Worm (Caenorhabditis elegans) whole organism, young adult: ENCODE data around the gene Y43F8B.23.

Experiments
- B0035.1 ChIP-seq: sonication (generic microtip); optimal IDR thresholded peaks from 2 replicates; lab custom pipeline; 2016; ENCODE audit warnings: missing genetic modification characterization, mild to moderate bottlenecking, missing compliant biosample characterization, missing genotype, missing genetic modification reagents
- B0261.1 ChIP-seq: sonication (generic microtip); optimal IDR thresholded peaks from 2 replicates; lab custom pipeline; 2016; ENCODE audit warnings: mild to moderate bottlenecking, missing genetic modification characterization, moderate library complexity, missing compliant biosample characterization
- C17E4.6 ChIP-seq: fragments of 200-800 bp; sonication (Bioruptor generic); IDR thresholded peaks from 2 replicates; pipeline ENCODE4 v1.3.6; 2022; ENCODE audit warnings: missing genetic modification reagents, missing genetic modification characterization, missing compliant biosample characterization
- D2030.7 ChIP-seq: fragments of 200-800 bp; sonication (Bioruptor generic); IDR thresholded peaks from 2 replicates; pipeline ENCODE4 v1.3.6; 2022; ENCODE audit warnings: missing genetic modification reagents, missing genetic modification characterization, missing compliant biosample characterization
- F22D6.2 ChIP-seq: sonication (generic microtip); optimal IDR thresholded peaks from 2 replicates; lab custom pipeline; 2016; ENCODE audit warnings: mild to moderate bottlenecking, missing genetic modification characterization, missing compliant biosample characterization
- F49E8.2 ChIP-seq: sonication (generic microtip); optimal IDR thresholded peaks from 3 replicates; lab custom pipeline; 2017; ENCODE audit warnings: missing genetic modification characterization, mild to moderate bottlenecking, missing compliant biosample characterization, antibody characterized with exemption, moderate library complexity; ENCODE audit not compliant: insufficient read depth
- F55B11.4 ChIP-seq: sonication (generic microtip); optimal IDR thresholded peaks from 2 replicates; lab custom pipeline; 2016; ENCODE audit warnings: missing compliant biosample characterization, missing genetic modification characterization, borderline replicate concordance; ENCODE audit not compliant: insufficient read depth
- T26A5.8 ChIP-seq: sonication (generic microtip); optimal IDR thresholded peaks from 2 replicates; lab custom pipeline; 2016; ENCODE audit warnings: missing genetic modification characterization, missing compliant biosample characterization
- Y67H2A.10 ChIP-seq: fragments of 200-800 bp; sonication (Bioruptor generic); conservative IDR thresholded peaks from 2 replicates; pipeline ENCODE4 v1.3.6; 2022; ENCODE audit warnings: missing genetic modification reagents, missing genetic modification characterization, missing compliant biosample characterization
- Y79H2A.3 ChIP-seq: fragments of 200-800 bp; sonication (Bioruptor generic); conservative IDR thresholded peaks from 2 replicates; pipeline ENCODE4 v1.3.6; 2022; ENCODE audit warnings: missing genetic modification reagents, missing genetic modification characterization, missing compliant biosample characterization
- attf-3 ChIP-seq: fragments of 200-800 bp; sonication (Bioruptor generic); conservative IDR thresholded peaks from 2 replicates; pipeline ENCODE4 v1.3.6; 2022; ENCODE audit warnings: missing genetic modification reagents, missing genetic modification characterization, missing compliant biosample characterization
- attf-6 ChIP-seq: fragments of 200-800 bp; sonication (Bioruptor generic); IDR thresholded peaks from 2 replicates; pipeline ENCODE4 v1.3.6; 2022; ENCODE audit warnings: missing genetic modification reagents, missing genetic modification characterization, missing compliant biosample characterization
- bed-1 ChIP-seq: fragments of 200-800 bp; sonication (Bioruptor generic); IDR thresholded peaks from 2 replicates; pipeline ENCODE4 v1.3.6; 2022; ENCODE audit warnings: missing genetic modification reagents, missing genetic modification characterization, missing compliant biosample characterization
- bed-2 ChIP-seq: fragments of 200-800 bp; sonication (Bioruptor generic); IDR thresholded peaks from 2 replicates; pipeline ENCODE4 v1.3.6; 2022; ENCODE audit warnings: missing genetic modification reagents, missing genetic modification characterization, missing compliant biosample characterization
- ccch-3 ChIP-seq: fragments of 200-800 bp; sonication (Bioruptor generic); optimal IDR thresholded peaks from 2 replicates; lab custom pipeline; 2018; ENCODE audit warnings: mild to moderate bottlenecking, missing genetic modification characterization, missing compliant biosample characterization
- cebp-2 ChIP-seq: fragments of 200-800 bp; sonication (Bioruptor generic); IDR thresholded peaks from 2 replicates; pipeline ENCODE4 v1.3.6; 2022; ENCODE audit warnings: missing genetic modification characterization, missing compliant biosample characterization
- ceh-27 ChIP-seq: fragments of 200-800 bp; sonication (Bioruptor generic); optimal IDR thresholded peaks from 2 replicates; lab custom pipeline; 2018; ENCODE audit warnings: mild to moderate bottlenecking, missing genetic modification characterization, moderate library complexity, missing compliant biosample characterization
- ceh-58 ChIP-seq: fragments of 200-800 bp; sonication (Bioruptor generic); IDR thresholded peaks from 2 replicates; pipeline ENCODE4 v1.3.6; 2022; ENCODE audit warnings: missing genetic modification characterization, missing compliant biosample characterization
- dpl-1 ChIP-seq: fragments of 150-350 bp; optimal IDR thresholded peaks from 2 replicates; lab custom pipeline; 2014; ENCODE audit warnings: missing biosample characterization, missing genetic modification reagents, missing genetic modification characterization
- egl-44 ChIP-seq: fragments of 200-800 bp; sonication (Bioruptor generic); IDR thresholded peaks from 2 replicates; pipeline ENCODE4 v1.3.6; 2022; ENCODE audit warnings: missing genetic modification reagents, missing genetic modification characterization, missing compliant biosample characterization
- egrh-3 ChIP-seq: fragments of 200-800 bp; sonication (Bioruptor generic); IDR thresholded peaks from 2 replicates; pipeline ENCODE4 v1.3.6; 2022; ENCODE audit warnings: missing genetic modification reagents, missing genetic modification characterization, missing compliant biosample characterization
- fkh-3 ChIP-seq: sonication (generic microtip); optimal IDR thresholded peaks from 2 replicates; lab custom pipeline; 2016; ENCODE audit warnings: mild to moderate bottlenecking, missing genetic modification characterization, missing compliant biosample characterization
- hlh-26 ChIP-seq: fragments of 200-800 bp; sonication (Bioruptor generic); conservative IDR thresholded peaks from 2 replicates; pipeline ENCODE4 v1.3.6; 2022; ENCODE audit warnings: missing genetic modification reagents, missing genetic modification characterization, missing compliant biosample characterization
- lag-1 ChIP-seq: fragments of 200-800 bp; sonication (Bioruptor generic); IDR thresholded peaks from 2 replicates; pipeline ENCODE4 v1.3.6; 2022; ENCODE audit warnings: missing genetic modification reagents, missing genetic modification characterization, missing compliant biosample characterization
- let-526 ChIP-seq: fragments of 200-800 bp; sonication (Bioruptor generic); IDR thresholded peaks from 2 replicates; pipeline ENCODE4 v1.3.6; 2022; ENCODE audit warnings: missing genetic modification reagents, missing genetic modification characterization, missing compliant biosample characterization
- let-607 ChIP-seq, 2 experiments: fragments of 200-800 bp in 1 of 2; sonication (Bioruptor generic) in 1 of 2; sonication (generic microtip) in 1 of 2; optimal IDR thresholded peaks; 2 replicates each; lab custom pipeline; 2016 to 2018; ENCODE audit warnings: mild to moderate bottlenecking in 2 of 2, missing compliant biosample characterization in 2 of 2, missing genetic modification characterization in 2 of 2, moderate library complexity in 2 of 2, missing genotype in 1 of 2
- lin-26 ChIP-seq: fragments of 200-800 bp; sonication (Bioruptor generic); IDR thresholded peaks from 2 replicates; pipeline ENCODE4 v1.3.6; 2022; ENCODE audit warnings: missing genetic modification reagents, missing genetic modification characterization, missing compliant biosample characterization
- madf-3 ChIP-seq: fragments of 200-800 bp; sonication (Bioruptor generic); IDR thresholded peaks from 2 replicates; pipeline ENCODE4 v1.3.6; 2022; ENCODE audit warnings: missing genetic modification reagents, missing genetic modification characterization, missing compliant biosample characterization
- mes-4 ChIP-seq: sonication (generic microtip); optimal IDR thresholded peaks from 2 replicates; lab custom pipeline; 2016; ENCODE audit warnings: missing genotype, missing genetic modification characterization, missing compliant biosample characterization
- nfyb-1 ChIP-seq: fragments of 200-800 bp; sonication (Bioruptor generic); IDR thresholded peaks from 2 replicates; pipeline ENCODE4 v1.3.6; 2022; ENCODE audit warnings: missing genetic modification reagents, missing genetic modification characterization, missing compliant biosample characterization
- nhr-179 ChIP-seq: sonication (generic microtip); optimal IDR thresholded peaks from 2 replicates; lab custom pipeline; 2016; ENCODE audit warnings: mild to moderate bottlenecking, missing genetic modification characterization, missing compliant biosample characterization
- nhr-90 ChIP-seq: sonication (generic microtip); optimal IDR thresholded peaks from 2 replicates; lab custom pipeline; 2016; ENCODE audit warnings: missing genotype, mild to moderate bottlenecking, missing genetic modification characterization, missing compliant biosample characterization
- pha-4 ChIP-seq: fragments of 150-350 bp; sonication (generic microtip); optimal IDR thresholded peaks from 2 replicates; lab custom pipeline; 2014; ENCODE audit warnings: missing biosample characterization, missing genetic modification reagents, missing genetic modification characterization
- rcor-1 ChIP-seq: fragments of 200-800 bp; sonication (Bioruptor generic); IDR thresholded peaks from 2 replicates; pipeline ENCODE4 v1.3.6; 2022; ENCODE audit warnings: missing genetic modification reagents, missing genetic modification characterization, missing compliant biosample characterization
- rpc-1 ChIP-seq, 2 experiments: fragments of 150-350 bp in 1 of 2; sonication (generic microtip) in 1 of 2; optimal IDR thresholded peaks; 2 replicates each; lab custom pipeline; 2014 to 2018; ENCODE audit warnings: missing biosample characterization in 1 of 2, missing genetic modification characterization in 1 of 2, missing genetic modification reagents in 1 of 2, missing genotype in 1 of 2
- snpc-1.3 ChIP-seq: sonication (generic microtip); optimal IDR thresholded peaks from 2 replicates; lab custom pipeline; 2017; ENCODE audit warnings: missing genetic modification characterization, mild to moderate bottlenecking, missing compliant biosample characterization, antibody characterized with exemption, moderate library complexity, missing genotype, missing genetic modification reagents; ENCODE audit not compliant: insufficient read depth
- snpc-4 ChIP-seq, 5 experiments: fragments of 150-350 bp in 1 of 5; sonication (generic microtip) in 4 of 5; optimal IDR thresholded peaks; 2 replicates each; lab custom pipeline; 2014 to 2018; ENCODE audit warnings: missing genetic modification characterization in 5 of 5, missing biosample characterization in 3 of 5, antibody characterized with exemption in 2 of 5, mild to moderate bottlenecking in 2 of 5, missing compliant biosample characterization in 2 of 5, missing genotype in 2 of 5, moderate library complexity in 2 of 5, missing genetic modification reagents in 1 of 5
- tbp1 ChIP-seq: fragments of 200-800 bp; sonication (Bioruptor generic); optimal IDR thresholded peaks from 2 replicates; lab custom pipeline; 2018; ENCODE audit warnings: mild to moderate bottlenecking, missing genetic modification characterization, missing compliant biosample characterization
- unc-130 ChIP-seq: sonication (generic microtip); optimal IDR thresholded peaks from 2 replicates; lab custom pipeline; 2016; ENCODE audit warnings: missing genetic modification reagents, missing genetic modification characterization, missing compliant biosample characterization
- xnd-1 ChIP-seq: sonication (generic microtip); optimal IDR thresholded peaks from 2 replicates; lab custom pipeline; 2016; ENCODE audit warnings: missing genotype, missing genetic modification reagents, missing genetic modification characterization, missing compliant biosample characterization
- zfh-2 ChIP-seq: fragments of 200-800 bp; sonication (Bioruptor generic); conservative IDR thresholded peaks from 2 replicates; pipeline ENCODE4 v1.3.6; 2022; ENCODE audit warnings: missing genetic modification reagents, missing genetic modification characterization, missing compliant biosample characterization
- ztf-25 ChIP-seq: fragments of 200-800 bp; sonication (Bioruptor generic); IDR thresholded peaks from 2 replicates; pipeline ENCODE4 v1.3.6; 2022; ENCODE audit warnings: missing genetic modification reagents, missing genetic modification characterization, missing compliant biosample characterization
- ztf-28 ChIP-seq: fragments of 200-800 bp; sonication (Bioruptor generic); IDR thresholded peaks from 2 replicates; pipeline ENCODE4 v1.3.6; 2022; ENCODE audit warnings: missing genetic modification reagents, missing genetic modification characterization, missing compliant biosample characterization

Y43F8B.23 gene

DNA sequence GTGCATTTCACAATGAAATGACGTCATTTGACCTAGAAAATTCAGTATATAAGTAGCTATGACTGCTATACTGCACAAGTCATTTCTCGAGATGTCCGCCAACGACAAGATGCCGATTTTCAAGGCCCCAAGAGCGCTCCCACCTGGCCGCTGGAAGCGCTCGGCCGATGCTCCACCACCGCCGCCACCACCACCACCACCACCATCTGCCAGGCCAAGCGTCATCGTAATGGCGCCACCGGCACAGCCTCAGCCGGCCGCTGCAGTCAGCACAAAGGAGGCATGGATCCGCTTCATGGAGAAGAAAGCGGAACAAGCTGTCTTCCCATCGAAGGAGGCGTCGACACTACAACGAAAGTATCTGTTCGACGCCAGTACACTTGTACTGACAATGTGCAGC is 17.8 kb upstream of the Y43F8B.23 start, which contains the start of gene Y43F8B.28:
TSS of gene Y43F8B.28 (plus strand) at position 59 of the 400 bp plus-strand sequence.
- TF ChIP-seq hlh-26 (GFP tag; lab: Robert Waterston, UW) (no peak), egrh-3 (GFP tag; lab: Robert Waterston, UW) (peak; percentile 88), zfh-2 (GFP tag; lab: Robert Waterston, UW) (peak; percentile 87), lin-26 (GFP tag; lab: Robert Waterston, UW) (0 out of 2 replicates have a peak, but pooled peaks have one; percentile 10), ceh-58 (GFP tag; lab: Robert Waterston, UW) (no peak)

DNA sequence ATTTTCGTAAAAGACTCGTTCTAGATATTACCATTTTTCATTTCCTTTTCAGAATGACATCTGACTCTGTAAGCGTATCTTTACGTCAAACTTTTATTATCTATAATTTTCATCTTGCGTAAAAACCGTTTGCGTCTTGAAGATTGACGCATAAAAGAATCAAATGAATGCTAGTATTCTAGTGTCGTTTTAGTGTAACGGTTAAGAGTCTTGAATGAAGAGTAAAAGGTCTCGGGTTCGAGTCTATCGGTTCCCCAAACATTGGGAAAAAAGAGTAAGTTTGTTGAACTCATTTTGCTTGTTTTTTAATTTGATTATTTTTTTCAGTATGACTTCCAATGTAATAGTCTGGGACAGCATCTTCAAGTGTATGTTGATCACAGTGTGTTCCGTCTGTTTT is 17.1 kb upstream of the Y43F8B.23 start, which contains the start of gene Y43F8B.17:
TSS of gene Y43F8B.17 (plus strand) at position 215 of the 400 bp plus-strand sequence.
- no peak for TF ChIP-seq unc-130 (GFP tag; lab: Kevin White, UChicago)
- no peak for TF ChIP-seq bed-2 (GFP tag; lab: Robert Waterston, UW)
- no peak for TF ChIP-seq pha-4 (tag; lab: Kevin White, UChicago)
- TF ChIP-seq dpl-1 = no peak
- peak; percentile 62 for TF ChIP-seq B0261.1 (tag; lab: Kevin White, UChicago)
- no peak for TF ChIP-seq cebp-2
- no peak for TF ChIP-seq lag-1
- TF ChIP-seq C17E4.6 (GFP tag; lab: Robert Waterston, UW) = no peak
- no peak for TF ChIP-seq madf-3 (GFP tag; lab: Robert Waterston, UW)
- TF ChIP-seq ceh-27 (GFP tag; lab: Kevin White, UChicago) = no peak
- peak; percentile 84 for TF ChIP-seq tbp1 (GFP tag; lab: Kevin White, UChicago)
- no peak for TF ChIP-seq nfyb-1 (GFP tag; lab: Robert Waterston, UW)
- no peak for TF ChIP-seq fkh-3
- no peak for TF ChIP-seq let-526 (GFP tag; lab: Robert Waterston, UW)
- TF ChIP-seq F49E8.2 (tag; lab: Kevin White, UChicago) = no peak
- TF ChIP-seq rcor-1 = no peak
- TF ChIP-seq bed-1 = no peak
- no peak for TF ChIP-seq ztf-25 (GFP tag; lab: Robert Waterston, UW)
- TF ChIP-seq T26A5.8 (tag; lab: Kevin White, UChicago) = no peak
- TF ChIP-seq rpc-1 (optimal IDR thresholded peaks at IDR 0.05; lab: Kevin White, UChicago) = peak; percentile 51
- peak; percentile 71 for TF ChIP-seq rpc-1 (tag; optimal IDR thresholded peaks at IDR 0.05; lab: Kevin White, UChicago)
- TF ChIP-seq F55B11.4 (tag; lab: Kevin White, UChicago) = no peak
- TF ChIP-seq D2030.7 (GFP tag; lab: Robert Waterston, UW) = no peak
- no peak for TF ChIP-seq Y67H2A.10 (GFP tag; lab: Robert Waterston, UW)

DNA sequence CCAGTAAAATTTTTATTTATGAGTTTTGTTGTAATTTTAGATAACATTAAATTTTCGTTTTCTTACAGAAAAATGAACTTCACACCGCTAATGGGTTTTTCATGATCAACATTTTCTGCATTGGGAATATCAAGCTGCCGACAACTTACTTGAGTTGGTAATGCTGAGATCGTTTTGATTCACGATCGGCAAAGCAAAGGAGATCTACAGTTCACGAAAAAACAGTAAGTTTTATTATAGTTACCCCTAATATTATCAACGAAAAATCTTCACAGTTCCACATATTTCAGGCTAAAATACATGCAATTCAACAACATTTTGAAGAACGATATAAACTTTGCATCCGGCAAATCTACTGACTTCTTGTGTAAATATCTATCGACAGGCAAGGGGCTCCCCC is 15.1 kb upstream of the Y43F8B.23 start, which contains the start of gene Y43F8B.22:
TSS of gene Y43F8B.22 (plus strand) at position 301 of the 400 bp plus-strand sequence.
- no peak for TF ChIP-seq nhr-179 (tag; lab: Kevin White, UChicago)
- no peak for TF ChIP-seq F22D6.2
- no peak for TF ChIP-seq rpc-1 (optimal IDR thresholded peaks at IDR 0.05; lab: Kevin White, UChicago)
- TF ChIP-seq rpc-1 (tag; optimal IDR thresholded peaks at IDR 0.05; lab: Kevin White, UChicago) = no peak
- no peak for TF ChIP-seq attf-3 (GFP tag; lab: Robert Waterston, UW)
- TF ChIP-seq ccch-3 (GFP tag; lab: Kevin White, UChicago) = no peak
- TF ChIP-seq egl-44 (GFP tag; lab: Robert Waterston, UW) = no peak
- no peak for TF ChIP-seq Y79H2A.3 (GFP tag; lab: Robert Waterston, UW)
- TF ChIP-seq snpc-1.3 (tag; lab: Kevin White, UChicago) = no peak
- TF ChIP-seq nhr-90 (tag; lab: Kevin White, UChicago) = no peak
- no peak for TF ChIP-seq B0035.1 (tag; lab: Kevin White, UChicago)
- no peak for TF ChIP-seq let-607 (tag; optimal IDR thresholded peaks at IDR 0.05; lab: Kevin White, UChicago)
- TF ChIP-seq mes-4 (tag; lab: Kevin White, UChicago) = no peak
- no peak for TF ChIP-seq attf-6 (GFP tag; lab: Robert Waterston, UW)
- no peak for TF ChIP-seq xnd-1
- no peak for TF ChIP-seq snpc-4 (GFP tag; optimal IDR thresholded peaks at IDR 0.05; lab: Kevin White, UChicago)
- no peak for TF ChIP-seq snpc-4 (tag; optimal IDR thresholded peaks at IDR 0.05; lab: Kevin White, UChicago)
- TF ChIP-seq ztf-28 (GFP tag; lab: Robert Waterston, UW) = no peak
